Fruit fly (Drosophila melanogaster): ENCODE results near the gene CG6763.
A peak's percentile ranks its signal among the peaks of the same experiment; 100 is the strongest.

CG6763 gene

dm6 chr3R:23239934-23240632 lies 43.7 kb upstream of the CG6763 start (continued):
- TF ChIP-seq ems (GFP tag; optimal IDR thresholded peaks at IDR 0.05) (peak; percentile 31), D19B (GFP tag; optimal IDR thresholded peaks at IDR 0.05) (peak; percentile 95), CG31388 (GFP tag; optimal IDR thresholded peaks at IDR 0.05) (no peak), sna (GFP tag; IDR thresholded peaks at IDR 0.05; ENCODE audit: partially characterized antibody) (no peak), toy (GFP tag; IDR thresholded peaks at IDR 0.05) (no peak), vfl (GFP tag; optimal IDR thresholded peaks at IDR 0.05) (peak; percentile 25), ttk (GFP tag; IDR thresholded peaks at IDR 0.05) (peak; percentile 39; the same call in 1 of the 2 replicates), CG7987 (GFP tag; optimal IDR thresholded peaks at IDR 0.05) (no peak), Ets97D (GFP tag; optimal IDR thresholded peaks at IDR 0.05) (peak; percentile 27), Six4 (GFP tag; optimal IDR thresholded peaks at IDR 0.05) (peak; percentile 28), Nf-YC (tag; optimal IDR thresholded peaks at IDR 0.05) (no peak), da (GFP tag; optimal IDR thresholded peaks at IDR 0.05) (no peak), Dref (GFP tag; IDR thresholded peaks at IDR 0.05) (no peak), CG10565 (GFP tag; optimal IDR thresholded peaks at IDR 0.05) (no peak), CG12219 (GFP tag; optimal IDR thresholded peaks at IDR 0.05) (peak; percentile 19), slou (GFP tag; optimal IDR thresholded peaks at IDR 0.05) (peak; percentile 16), Elba2 (GFP tag; optimal IDR thresholded peaks at IDR 0.05) (no peak), pho (GFP tag; optimal IDR thresholded peaks at IDR 0.05) (peak; percentile 52), CG10147 (GFP tag; optimal IDR thresholded peaks at IDR 0.05) (peak; percentile 78), D19A (tag; optimal IDR thresholded peaks at IDR 0.05) (peak; percentile 70), Usf (GFP tag; optimal IDR thresholded peaks at IDR 0.05) (no peak), btn (GFP tag; optimal IDR thresholded peaks at IDR 0.05) (no peak), CG1832 (GFP tag; optimal IDR thresholded peaks at IDR 0.05) (no peak), CG12744 (GFP tag; optimal IDR thresholded peaks at IDR 0.05) (no peak), repo (GFP tag; optimal IDR thresholded peaks at IDR 0.05) (no peak), Lhr (GFP tag; optimal IDR thresholded peaks at IDR 0.05) (no peak), CG17568 (GFP tag; optimal IDR thresholded peaks at IDR 0.05) (no peak), CG4328 (GFP tag; optimal IDR thresholded peaks at IDR 0.05) (no peak), CG6765 (GFP tag; optimal IDR thresholded peaks at IDR 0.05) (peak; percentile 33), CG8281 (tag; optimal IDR thresholded peaks at IDR 0.05) (no peak), CG6272 (GFP tag; IDR thresholded peaks at IDR 0.05) (peak; percentile 64), CG16863 (GFP tag; optimal IDR thresholded peaks at IDR 0.05) (peak; percentile 34), CG6854 (GFP tag; optimal IDR thresholded peaks at IDR 0.05) (peak; percentile 51), HmgD (GFP tag; optimal IDR thresholded peaks at IDR 0.05) (no peak), Med (GFP tag) (peak; percentile 93), dmrt99B (tag; optimal IDR thresholded peaks at IDR 0.05) (peak; percentile 91), al (GFP tag; IDR thresholded peaks at IDR 0.05) (0 out of 2 replicates have a peak, but pooled peaks have one; percentile 11), Dad (GFP tag; optimal IDR thresholded peaks at IDR 0.05) (peak; percentile 22), CG13894 (tag; optimal IDR thresholded peaks at IDR 0.05) (peak; percentile 28), Adf1 (GFP tag; IDR thresholded peaks at IDR 0.05) (peak; percentile 33; the same call in 1 of the 2 replicates), ro (GFP tag; IDR thresholded peaks at IDR 0.05) (no peak), CG4820 (GFP tag; optimal IDR thresholded peaks at IDR 0.05) (peak; percentile 32), zf30C (GFP tag; optimal IDR thresholded peaks at IDR 0.05) (no peak), CG14441 (GFP tag; IDR thresholded peaks at IDR 0.05) (peak; percentile 51), CG9876 (GFP tag; optimal IDR thresholded peaks at IDR 0.05) (no peak), Doc3 (GFP tag; IDR thresholded peaks at IDR 0.05; ENCODE audit: partially characterized antibody) (no peak), CG17612 (GFP tag; IDR thresholded peaks at IDR 0.05) (no peak), CG15269 (tag; optimal IDR thresholded peaks at IDR 0.05) (peak; percentile 62), E2f2 (GFP tag; IDR thresholded peaks at IDR 0.05) (peak; percentile 53; the same call in 1 of the 2 replicates), Nf-YB (GFP tag; optimal IDR thresholded peaks at IDR 0.05) (peak; percentile 11)

Data from whole organism, embryonic.